Worm (Caenorhabditis elegans): ENCODE measurements around the gene inx-3.
A peak's percentile ranks its signal among the peaks of the same experiment; 100 is the strongest.

DNA sequence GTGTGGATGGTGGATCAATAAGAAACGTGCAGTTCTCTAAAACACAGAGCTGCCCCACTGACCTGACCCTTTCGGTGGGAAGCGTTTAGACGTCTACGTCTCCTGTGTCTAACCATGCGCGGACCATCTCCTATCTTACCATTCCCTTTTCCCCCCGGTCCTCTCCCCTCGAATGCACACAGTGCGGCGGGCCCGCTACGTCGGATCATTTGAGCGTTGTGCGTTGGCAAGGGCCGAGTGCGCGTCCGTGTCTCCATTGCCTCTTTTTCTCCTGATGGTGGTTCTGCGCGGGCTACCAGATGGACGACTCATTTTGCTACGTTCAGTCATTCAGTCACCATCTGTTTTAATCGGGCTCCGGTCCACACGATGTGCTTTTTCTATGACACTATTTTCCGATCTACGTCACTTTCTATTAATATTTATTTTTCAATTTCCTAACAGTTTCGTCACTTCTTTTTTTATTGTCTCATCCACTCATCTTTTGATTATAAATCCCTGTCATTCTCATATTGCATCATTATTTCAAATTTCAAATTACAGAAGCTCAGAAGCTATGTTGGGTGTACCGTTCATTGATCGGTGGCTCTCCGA lies at the start of gene inx-3:
- no peak for TF ChIP-seq med-1 (GFP tag; optimal IDR thresholded peaks at IDR 0.05; ENCODE audit: insufficient read depth)
- 0 out of 2 replicates have a peak, but pooled peaks have one; percentile 3 for TF ChIP-seq T22C8.4 (GFP tag; IDR thresholded peaks at IDR 0.05)

Data from whole organism, midembryonic.